Worm (Caenorhabditis elegans): Measurements from ENCODE around the gene Y47D7A.9.

DNA sequence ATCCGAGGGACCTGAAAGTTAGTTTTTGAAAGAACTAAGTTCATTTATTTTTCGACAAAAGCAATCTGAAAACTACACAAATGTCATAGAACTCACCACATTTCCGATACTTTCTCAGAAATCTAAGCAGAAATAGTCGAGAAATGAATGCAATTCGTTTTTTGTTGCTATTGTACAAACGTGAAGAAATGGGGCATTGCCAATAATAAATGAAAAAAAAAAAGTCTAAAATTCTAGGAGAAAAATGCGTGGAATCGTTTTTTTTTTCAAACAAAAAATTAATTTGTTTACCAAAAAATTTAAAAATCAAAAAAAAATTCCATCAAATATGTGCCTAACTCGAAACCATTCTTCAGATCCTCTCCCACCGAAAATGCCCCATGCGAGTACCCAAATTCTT is 12.0 kb downstream of the Y47D7A.9 start, which contains the start of gene Y47D7A.17:
- TF ChIP-seq unc-62 (GFP tag; optimal IDR thresholded peaks at IDR 0.05) (no peak), fos-1 (tag; optimal IDR thresholded peaks at IDR 0.05) (no peak), lsy-2 (tag; optimal IDR thresholded peaks at IDR 0.05) (no peak), egl-27 (tag; optimal IDR thresholded peaks at IDR 0.05) (no peak), lin-39 (tag; optimal IDR thresholded peaks at IDR 0.05) (no peak), ceh-82 (tag; optimal IDR thresholded peaks at IDR 0.05) (no peak), nhr-237 (tag; optimal IDR thresholded peaks at IDR 0.05) (no peak), aly-2 (tag; optimal IDR thresholded peaks at IDR 0.05) (no peak), mdl-1 (tag; optimal IDR thresholded peaks at IDR 0.05) (no peak), blmp-1 (tag; optimal IDR thresholded peaks at IDR 0.05; ENCODE audit: insufficient read depth) (no peak), nhr-129 (tag; optimal IDR thresholded peaks at IDR 0.05) (no peak)

All from whole organism, L2 larva.